Worm (Caenorhabditis elegans) whole organism, dauer: Measurements from ENCODE around the gene srlf-15.

Source experiments
- unc-62 ChIP-seq: sonication (generic microtip); optimal IDR thresholded peaks from 2 replicates; lab custom pipeline; 2017; ENCODE audit warnings: missing biosample characterization, missing genetic modification reagents, missing genetic modification characterization

The srlf-15 gene

DNA sequence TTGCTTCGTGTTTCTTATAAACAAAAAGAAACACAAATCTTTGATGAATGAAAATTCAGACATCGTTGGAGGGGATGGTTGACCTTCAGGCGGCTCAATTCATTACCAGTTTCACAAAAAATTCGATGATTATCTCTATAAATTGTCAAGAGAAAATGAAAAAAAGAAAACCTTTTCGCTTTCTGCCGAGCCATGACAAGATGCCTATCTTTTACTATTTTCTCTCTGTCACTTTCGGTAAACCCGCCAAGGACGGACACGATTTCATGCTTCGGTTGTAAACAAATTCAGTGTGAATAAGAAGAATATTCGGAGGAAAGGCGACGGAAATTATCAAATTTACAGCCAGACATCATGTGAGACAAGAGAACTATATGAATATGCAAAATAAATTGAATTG, 15.2 kb upstream of the srlf-15 start:
- no peak for TF ChIP-seq unc-62 (GFP tag; lab: Kevin White, UChicago)

DNA sequence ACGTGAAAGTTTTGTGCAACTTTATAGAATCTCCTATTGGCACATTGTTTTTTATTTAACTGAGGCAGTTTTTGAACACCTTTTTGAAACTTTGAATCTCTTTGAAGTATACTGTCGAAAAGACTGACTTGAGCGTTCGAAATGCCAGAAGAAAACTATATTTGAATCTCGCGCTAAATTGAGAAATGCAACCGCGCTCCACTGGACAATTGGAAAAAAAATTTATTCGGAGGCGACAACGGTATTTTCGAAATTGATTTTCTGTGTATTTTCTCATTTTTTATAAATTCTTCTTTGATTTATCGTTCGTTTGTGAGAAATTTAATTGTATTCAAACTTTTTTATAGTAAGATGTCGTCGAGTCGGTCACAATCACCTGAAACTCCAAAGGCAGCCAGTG, 13.9 kb upstream of the srlf-15 start, which contains the start of gene let-858:
Gene let-858 (plus strand): TSS at position 348 of the 400 bp plus-strand sequence.
- no peak for TF ChIP-seq unc-62 (GFP tag; lab: Kevin White, UChicago)

DNA sequence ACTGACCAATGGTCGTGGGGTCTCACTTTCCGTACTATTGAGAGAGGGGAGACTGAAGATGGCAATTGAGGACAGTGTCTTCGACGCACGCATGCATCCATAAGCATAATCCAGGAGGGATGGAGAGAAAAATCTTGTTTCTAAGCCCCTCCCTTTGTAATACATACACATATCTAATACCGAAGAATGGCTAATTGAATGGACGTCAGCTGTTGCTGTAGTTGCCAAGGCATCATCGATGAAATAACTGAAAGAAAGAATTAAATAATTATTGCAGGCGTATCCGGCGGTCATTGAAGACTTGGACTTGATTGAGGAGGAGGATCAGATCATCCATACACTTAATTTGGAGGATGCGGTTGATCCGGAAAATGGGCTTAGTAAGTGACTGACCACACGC, 10.3 kb upstream of the srlf-15 start, which contains the start of gene F33A8.7:
Gene F33A8.7 (minus strand): TSS at position 101 of the 400 bp plus-strand sequence.
- no peak for TF ChIP-seq unc-62 (GFP tag; lab: Kevin White, UChicago)

DNA sequence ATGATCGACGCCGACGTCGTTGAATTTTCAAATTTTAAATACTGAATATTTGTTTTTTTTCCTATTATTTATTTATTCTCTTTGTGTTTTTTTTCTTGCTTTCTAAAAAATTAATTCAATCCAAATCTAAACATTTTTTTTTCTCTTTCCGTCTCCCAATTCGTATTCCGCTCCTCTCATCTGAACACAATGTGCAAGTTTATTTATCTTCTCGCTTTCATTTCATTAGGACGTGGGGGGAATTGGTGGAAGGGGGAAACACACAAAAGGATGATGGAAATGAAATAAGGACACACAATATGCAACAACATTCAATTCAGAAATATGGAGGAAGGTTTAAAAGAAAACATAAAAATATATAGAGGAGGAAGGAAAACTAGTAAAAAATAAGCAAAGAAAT, 8.1 kb upstream of the srlf-15 start:
- no peak for TF ChIP-seq unc-62 (GFP tag; lab: Kevin White, UChicago)

DNA sequence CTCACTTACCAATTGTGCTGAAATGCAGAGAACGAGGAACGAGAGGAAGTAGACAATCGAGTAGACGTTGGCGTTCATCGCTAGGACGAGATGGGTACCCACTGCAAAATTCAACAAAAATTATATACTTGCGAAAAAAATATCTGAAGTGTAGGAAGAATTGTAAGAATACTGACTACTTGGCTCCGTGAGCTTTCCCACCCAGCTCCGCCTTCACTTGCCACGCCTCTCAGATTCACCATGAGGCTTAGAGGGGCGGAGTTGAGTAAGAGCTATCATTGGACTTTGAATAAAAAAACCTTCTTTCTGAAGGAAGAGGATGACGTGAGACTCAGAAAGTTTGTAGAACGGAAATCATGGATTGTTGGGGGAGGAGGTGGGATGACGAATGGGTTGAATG, 5.6 kb upstream of the srlf-15 start, which contains the start of gene nlp-18:
Gene nlp-18 (minus strand): TSS at position 101 of the 400 bp plus-strand sequence.
- TF ChIP-seq unc-62 (GFP tag; lab: Kevin White, UChicago), result no peak

DNA sequence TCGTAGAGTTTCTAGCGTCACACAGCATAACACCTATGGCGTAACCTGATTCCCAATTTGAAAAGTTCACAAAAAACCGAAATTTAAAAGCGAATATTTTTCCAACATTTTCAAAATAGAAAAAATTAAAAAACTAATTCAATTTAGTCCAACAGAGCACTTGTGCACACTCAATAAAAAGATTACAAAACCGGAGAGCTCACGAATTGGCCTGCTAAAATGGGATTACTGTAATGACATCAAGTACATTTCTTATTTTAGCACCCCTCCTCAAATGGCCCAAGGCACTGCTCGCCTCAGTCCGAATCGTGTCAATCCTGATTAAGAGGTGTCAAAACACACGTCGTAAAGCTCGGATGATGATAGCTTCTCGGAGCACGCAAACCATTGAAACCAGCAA, 3.1 kb upstream of the srlf-15 start:
- no peak for TF ChIP-seq unc-62 (GFP tag; lab: Kevin White, UChicago)

DNA sequence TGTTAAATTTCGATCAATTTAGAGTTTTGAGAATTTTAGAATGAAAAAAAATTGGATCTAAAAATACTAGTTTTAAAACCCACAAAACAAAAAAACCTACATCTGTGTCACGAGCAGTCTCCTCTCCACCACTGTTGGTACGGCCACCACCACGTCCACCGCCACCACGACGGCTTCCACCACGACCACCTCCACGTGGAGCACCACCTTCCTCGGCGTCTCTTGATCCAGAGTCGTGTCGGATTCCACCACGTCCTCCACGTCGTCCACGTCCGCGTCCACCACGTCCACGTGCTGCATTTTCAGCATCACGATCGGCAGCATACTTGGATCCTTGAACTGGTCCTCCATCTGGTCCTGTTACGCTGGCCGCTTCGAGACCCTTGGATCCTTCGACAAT, 4.3 kb downstream of the srlf-15 start:
- no peak for TF ChIP-seq unc-62 (GFP tag; lab: Kevin White, UChicago)

DNA sequence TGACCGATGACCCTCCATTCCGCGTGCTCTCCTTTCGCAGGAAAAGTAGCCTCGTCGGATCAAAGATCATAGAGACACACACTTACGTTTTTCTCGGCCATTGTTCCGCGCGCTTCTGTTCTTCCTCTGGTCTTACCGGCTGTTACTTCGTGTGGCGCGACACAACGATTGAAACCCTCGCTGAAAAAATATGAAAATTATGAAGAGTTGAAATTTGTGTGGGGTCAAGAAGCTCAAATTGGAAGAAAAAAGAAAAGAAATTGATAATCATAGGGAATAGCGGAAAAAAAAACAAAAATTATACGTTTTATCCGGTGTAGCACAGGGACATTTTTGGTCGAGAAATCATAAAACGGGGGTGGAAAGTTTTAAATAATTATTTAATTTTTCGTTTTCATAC, 5.2 kb downstream of the srlf-15 start, which contains the start of gene cey-1:
Gene cey-1 (minus strand): TSS at position 180 of the 400 bp plus-strand sequence.
- no peak for TF ChIP-seq unc-62 (GFP tag; lab: Kevin White, UChicago)

DNA sequence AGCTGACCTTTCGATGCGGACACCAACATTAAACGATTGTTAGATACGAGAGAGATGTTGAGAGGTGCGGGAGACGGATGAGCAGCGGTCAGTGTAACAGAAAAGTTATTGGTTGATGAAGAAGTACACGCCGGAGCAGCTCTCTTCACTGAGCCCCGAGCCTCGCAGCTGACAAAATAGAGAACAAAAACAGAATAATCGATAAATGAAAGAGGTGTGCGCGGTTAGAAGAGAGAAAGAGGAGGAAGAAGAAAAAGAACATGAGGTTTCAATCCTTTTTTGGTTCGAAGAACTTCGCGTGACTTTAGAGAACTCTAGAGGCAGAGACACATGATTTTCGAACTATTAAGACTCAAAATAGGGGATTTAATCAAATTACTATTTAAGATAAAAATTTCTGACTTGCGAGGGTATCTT, 6.0 kb downstream of the srlf-15 start:
- no peak for TF ChIP-seq unc-62 (GFP tag; lab: Kevin White, UChicago)

DNA sequence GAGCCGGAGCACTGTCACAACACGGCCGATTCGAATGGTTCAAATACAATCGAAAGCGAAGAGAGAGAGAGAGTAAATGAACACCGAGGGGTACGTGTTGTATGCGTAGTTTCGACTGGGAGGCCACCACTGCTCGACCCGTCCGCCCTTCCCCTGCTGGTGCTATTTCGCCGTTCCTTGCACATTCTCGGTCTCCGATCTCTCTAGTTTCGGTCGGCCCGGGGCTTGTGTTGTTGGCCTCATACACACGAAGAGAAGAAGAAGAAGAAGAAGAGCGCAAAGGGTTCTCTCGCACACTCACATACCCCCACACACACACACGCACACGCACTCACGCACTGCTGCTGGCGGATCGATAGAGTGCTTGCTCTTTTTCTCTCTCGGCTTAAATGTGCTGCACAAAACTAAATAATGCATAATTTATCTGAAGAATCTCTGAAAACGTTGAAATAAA, 7.0 kb downstream of the srlf-15 start:
- TF ChIP-seq unc-62 (GFP tag; lab: Kevin White, UChicago), result no peak

DNA sequence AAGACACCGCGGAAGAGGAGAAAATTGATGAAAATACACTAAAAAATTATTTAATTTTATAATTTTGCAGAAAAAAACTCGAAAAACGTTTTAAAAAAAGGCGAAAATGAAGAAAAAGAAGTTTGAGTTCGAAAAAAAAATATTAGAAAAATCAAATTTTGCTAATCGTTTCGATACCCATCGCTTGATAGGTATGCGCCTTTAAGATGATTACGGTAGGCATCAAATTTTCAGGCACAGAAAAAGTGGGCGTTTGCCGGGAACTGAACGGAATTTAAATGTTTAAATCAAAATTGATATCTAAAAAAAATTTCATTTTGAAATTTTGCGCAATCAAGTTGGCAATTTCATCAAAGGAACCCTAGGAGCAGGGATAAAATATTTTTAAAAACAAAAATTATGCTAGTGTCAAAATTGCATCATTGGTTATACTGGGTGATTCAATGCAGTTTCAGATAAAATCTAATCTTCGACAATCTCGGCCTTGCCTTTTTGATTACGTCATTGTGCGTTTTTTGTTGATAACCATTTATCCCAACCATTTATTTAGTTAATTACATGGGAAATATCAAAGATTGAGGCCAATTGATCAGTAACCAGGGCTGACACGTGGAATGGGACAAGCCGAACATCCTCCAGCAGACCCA, 7.8 kb downstream of the srlf-15 start:
- no peak for TF ChIP-seq unc-62 (GFP tag; lab: Kevin White, UChicago)

DNA sequence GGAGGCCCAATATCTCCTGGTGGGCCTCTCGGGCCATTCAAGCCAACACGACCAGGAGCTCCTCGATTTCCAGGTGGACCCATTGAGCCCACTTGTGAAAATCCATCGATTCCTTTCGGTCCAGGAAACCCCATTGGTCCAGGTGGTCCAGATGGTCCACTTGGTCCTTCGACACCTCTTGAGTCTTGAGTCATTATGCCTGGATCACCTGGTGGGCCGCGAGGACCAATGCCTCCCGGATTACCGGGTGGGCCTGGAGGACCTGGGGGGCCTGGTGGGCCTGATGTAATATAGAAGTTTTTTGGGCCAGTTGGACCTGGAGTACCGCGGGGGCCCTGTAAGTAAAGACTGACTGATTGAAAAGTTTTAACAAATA, 8.3 kb downstream of the srlf-15 start:
- TF ChIP-seq unc-62 (GFP tag; lab: Kevin White, UChicago), result no peak

DNA sequence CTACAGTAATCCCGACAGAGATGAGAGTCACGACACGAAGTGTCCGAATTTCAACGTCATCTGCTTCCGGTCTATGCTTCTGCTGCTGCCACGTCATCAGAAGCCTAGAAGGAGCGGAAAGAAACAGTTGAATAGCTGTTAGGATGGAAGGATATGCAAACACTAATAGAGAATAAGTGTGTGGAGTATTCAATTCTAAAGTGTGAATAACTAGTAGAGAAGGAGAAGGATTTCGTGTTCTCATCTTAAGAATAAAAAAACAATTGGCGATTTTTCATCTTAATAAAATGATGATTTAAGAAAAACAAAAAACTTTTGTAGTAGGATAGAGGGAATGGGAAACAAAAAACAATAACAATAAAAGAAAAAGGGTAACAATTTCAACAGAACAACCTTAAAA, 10.0 kb downstream of the srlf-15 start, which contains the start of gene col-83:
Gene col-83 (minus strand): TSS at position 101 of the 400 bp plus-strand sequence.
- no peak for TF ChIP-seq unc-62 (GFP tag; lab: Kevin White, UChicago)

DNA sequence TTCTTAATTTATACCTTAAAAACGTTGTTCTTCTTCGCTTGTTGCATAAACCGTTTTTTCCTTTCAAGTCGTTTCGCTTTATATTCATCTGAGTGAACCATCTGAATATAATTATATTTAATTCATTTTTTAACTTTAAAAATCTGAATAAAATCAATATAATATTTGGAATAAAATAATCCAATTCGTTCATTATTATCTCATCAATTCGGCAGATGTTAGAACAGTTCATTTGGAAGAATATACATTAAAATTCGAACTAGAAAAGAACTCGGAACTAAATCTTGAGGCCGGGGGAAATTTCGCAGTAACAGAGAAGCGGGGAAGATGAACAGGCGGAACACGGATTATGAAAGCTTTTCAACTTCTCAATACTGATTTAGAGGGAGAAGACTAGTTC, 13.1 kb downstream of the srlf-15 start, which contains the start of gene F33A8.4:
Gene F33A8.4 (minus strand): TSS at position 101 of the 400 bp plus-strand sequence.
- TF ChIP-seq unc-62 (GFP tag; lab: Kevin White, UChicago), result no peak

DNA sequence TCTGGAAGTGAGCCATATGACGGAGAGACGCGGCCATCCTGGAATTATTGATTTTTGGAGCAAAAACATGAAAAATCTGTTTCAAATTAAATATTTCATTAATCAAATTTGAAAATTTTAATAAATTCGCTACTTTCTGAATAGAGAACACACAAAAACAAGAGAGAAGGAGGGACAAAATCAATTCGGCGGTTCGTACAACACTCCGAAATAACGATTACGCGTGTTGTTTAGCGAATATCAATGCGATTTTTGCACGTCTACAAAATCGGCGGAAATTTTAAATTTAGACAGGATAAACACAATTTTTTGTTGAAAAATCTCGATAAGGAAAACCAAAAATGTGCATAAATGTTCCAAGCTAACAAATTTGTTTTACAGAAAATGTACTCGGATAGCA, 14.0 kb downstream of the srlf-15 start, which contains the start of the genes sdhd-1 and ilkp-1:
Gene sdhd-1 (minus strand): TSS at position 38 of the 400 bp plus-strand sequence.
Gene ilkp-1 (plus strand): TSS at position 380 of the 400 bp plus-strand sequence.
- TF ChIP-seq unc-62 (GFP tag; lab: Kevin White, UChicago), result no peak

DNA sequence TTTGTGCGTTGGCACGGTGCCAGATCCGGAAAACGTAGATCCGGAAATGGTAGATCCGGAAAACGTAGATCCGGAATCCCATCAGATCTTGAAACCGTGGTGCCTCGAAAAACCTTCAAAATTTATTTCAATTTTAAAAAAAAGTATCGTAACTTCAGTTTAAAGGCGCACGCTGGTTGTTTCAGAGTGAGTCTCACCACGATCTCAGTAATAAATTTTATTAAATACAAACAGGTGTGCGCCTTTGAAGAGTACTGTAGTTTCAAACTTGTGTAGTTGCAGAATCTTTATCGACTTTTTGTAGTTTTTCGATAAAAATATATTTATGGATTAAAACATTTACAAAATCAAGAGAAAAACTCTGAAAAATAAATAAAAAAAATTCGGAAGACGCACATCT, 14.8 kb downstream of the srlf-15 start:
- no peak for TF ChIP-seq unc-62 (GFP tag; lab: Kevin White, UChicago)

DNA sequence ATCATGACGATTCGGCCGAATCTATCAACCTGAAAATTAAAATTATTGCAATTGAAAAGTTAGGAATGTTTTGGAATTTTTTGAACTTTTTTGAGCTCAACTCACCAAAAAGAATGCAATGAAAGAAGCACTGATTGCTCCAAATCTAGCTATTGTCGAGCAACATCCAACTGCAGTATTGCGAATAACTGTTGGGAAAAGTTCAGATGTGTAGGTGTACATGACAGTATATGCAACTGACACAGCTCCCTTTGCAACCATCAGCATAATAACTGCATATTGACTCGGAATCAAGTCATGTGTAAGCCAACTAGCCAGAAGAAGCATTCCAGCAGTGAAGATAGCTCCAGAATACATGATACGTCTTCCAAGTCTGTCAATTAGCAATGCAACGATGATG, 16.7 kb downstream of the srlf-15 start:
- no peak for TF ChIP-seq unc-62 (GFP tag; lab: Kevin White, UChicago)
